Worm (Caenorhabditis elegans) whole organism, young adult: ENCODE results near the gene atl-1.

Source experiments
- F37B4.10 ChIP-seq: fragments of 200-800 bp; sonication (Bioruptor generic); IDR thresholded peaks from 2 replicates; pipeline ENCODE4 v1.3.6; 2022; ENCODE audit warnings: missing genetic modification characterization, missing compliant biosample characterization
- ceh-100 ChIP-seq: fragments of 200-800 bp; sonication (Bioruptor generic); IDR thresholded peaks from 2 replicates; pipeline ENCODE4 v1.3.6; 2022; ENCODE audit warnings: missing genetic modification reagents, missing genetic modification characterization, missing compliant biosample characterization
- dpl-1 ChIP-seq: fragments of 150-350 bp; optimal IDR thresholded peaks from 2 replicates; lab custom pipeline; 2014; ENCODE audit warnings: missing biosample characterization, missing genetic modification reagents, missing genetic modification characterization
- unc-62 ChIP-seq: fragments of 150-350 bp; optimal IDR thresholded peaks from 2 replicates; lab custom pipeline; 2014; ENCODE audit warnings: missing biosample characterization, missing genetic modification reagents, missing genetic modification characterization
- xnd-1 ChIP-seq: sonication (generic microtip); optimal IDR thresholded peaks from 2 replicates; lab custom pipeline; 2016; ENCODE audit warnings: missing genotype, missing genetic modification reagents, missing genetic modification characterization, missing compliant biosample characterization

ce11 chrV:9629643-9630042 is 15.8 kb downstream of the atl-1 start, which contains the start of gene col-146:
- TF ChIP-seq xnd-1 (tag; lab: Kevin White, UChicago) = no peak
- no peak for TF ChIP-seq unc-62 (GFP tag; lab: Kevin White, UChicago)
- no peak for TF ChIP-seq dpl-1 (GFP tag; lab: Kevin White, UChicago)
- no peak for TF ChIP-seq ceh-100 (GFP tag; lab: Robert Waterston, UW)
- no peak for TF ChIP-seq F37B4.10 (GFP tag; lab: Robert Waterston, UW)
